Worm (Caenorhabditis elegans) whole organism, L4 larva: ENCODE data around the gene mrps-5.

Source experiments
- Y105C5A.15 ChIP-seq: fragments of 200-800 bp; sonication (Bioruptor generic); IDR thresholded peaks from 2 replicates; pipeline ENCODE4 v1.3.6; 2022; ENCODE audit warnings: missing genetic modification characterization, missing compliant biosample characterization
- ama-1 ChIP-seq: fragments of 150-350 bp; optimal IDR thresholded peaks from 2 replicates; lab custom pipeline; 2014; ENCODE audit warnings: inconsistent platforms, mixed read lengths
- egl-27 ChIP-seq: sonication (generic microtip); optimal IDR thresholded peaks from 3 replicates; lab custom pipeline; 2017; ENCODE audit warnings: missing biosample characterization, missing genetic modification reagents, missing genetic modification characterization
- lin-1 ChIP-seq: fragments of 200-800 bp; sonication (Bioruptor generic); IDR thresholded peaks from 2 replicates; pipeline ENCODE4 v1.3.6; 2022; ENCODE audit warnings: missing genetic modification reagents, missing genetic modification characterization, missing compliant biosample characterization
- lin-39 ChIP-seq: fragments of 150-350 bp; optimal IDR thresholded peaks from 2 replicates; lab custom pipeline; 2014; ENCODE audit warnings: missing biosample characterization, missing genetic modification reagents, missing genetic modification characterization
- lsy-2 ChIP-seq, 2 experiments: fragments of 150-350 bp in 1 of 2; sonication (generic microtip) in 1 of 2; optimal IDR thresholded peaks; 2 replicates each; lab custom pipeline; 2014 to 2017; ENCODE audit warnings: missing biosample characterization in 2 of 2, missing genetic modification characterization in 2 of 2
- madf-9 ChIP-seq: fragments of 200-800 bp; sonication (Bioruptor generic); conservative IDR thresholded peaks from 2 replicates; pipeline ENCODE4 v1.3.6; 2022; ENCODE audit warnings: missing genetic modification reagents, missing genetic modification characterization, missing compliant biosample characterization
- nhr-25 ChIP-seq: sonication (generic microtip); optimal IDR thresholded peaks from 2 replicates; lab custom pipeline; 2017; ENCODE audit warnings: missing genetic modification characterization, mild to moderate bottlenecking, missing compliant biosample characterization, antibody characterized with exemption, moderate library complexity, borderline replicate concordance; ENCODE audit not compliant: insufficient read depth
- nhr-77 ChIP-seq: fragments of 150-350 bp; optimal IDR thresholded peaks from 2 replicates; lab custom pipeline; 2014; ENCODE audit warnings: missing biosample characterization, missing genetic modification characterization
- spr-1 ChIP-seq: sonication (generic microtip); optimal IDR thresholded peaks from 2 replicates; lab custom pipeline; 2016; ENCODE audit warnings: mild to moderate bottlenecking, missing genetic modification characterization, missing compliant biosample characterization
- unc-39 ChIP-seq: sonication (generic microtip); optimal IDR thresholded peaks from 2 replicates; lab custom pipeline; 2017; ENCODE audit warnings: missing biosample characterization, missing genetic modification characterization
- vab-7 ChIP-seq: fragments of 200-800 bp; sonication (Bioruptor generic); IDR thresholded peaks from 2 replicates; pipeline ENCODE4 v1.3.6; 2022; ENCODE audit warnings: missing genetic modification reagents, missing genetic modification characterization, missing compliant biosample characterization

DNA sequence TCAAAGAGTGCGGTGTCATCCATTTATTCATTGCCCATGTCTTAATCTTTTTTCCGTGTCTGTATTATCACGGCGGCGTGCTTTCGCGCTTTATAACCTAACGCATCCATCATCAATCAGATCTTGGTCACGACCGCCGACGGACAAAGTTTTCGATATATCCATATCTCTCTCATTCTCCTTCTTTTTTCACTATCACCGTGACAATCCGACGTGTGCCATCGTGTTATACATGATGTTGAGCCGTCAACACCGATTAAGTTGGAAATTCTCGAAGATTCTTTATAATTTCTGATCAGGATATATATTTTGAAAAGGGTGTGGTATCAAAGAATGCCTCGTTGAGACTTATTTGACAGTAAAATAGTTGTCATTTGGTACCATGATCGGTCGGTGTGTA, 6.4 kb upstream of the mrps-5 start:
- no peak for TF ChIP-seq vab-7 (GFP tag; lab: Robert Waterston, UW)
- no peak for TF ChIP-seq ama-1 (lab: Kevin White, UChicago)
- TF ChIP-seq lin-39 (tag; lab: Kevin White, UChicago): no peak
- no peak for TF ChIP-seq madf-9 (GFP tag; lab: Robert Waterston, UW)
- TF ChIP-seq nhr-77 (tag; lab: Kevin White, UChicago): no peak
- TF ChIP-seq lin-1: no peak
- TF ChIP-seq unc-39 (tag; lab: Kevin White, UChicago): no peak
- no peak for TF ChIP-seq nhr-25
- no peak for TF ChIP-seq spr-1 (tag; lab: Kevin White, UChicago)
- no peak for TF ChIP-seq lsy-2 (tag; optimal IDR thresholded peaks at IDR 0.05; lab: Kevin White, UChicago)
- TF ChIP-seq Y105C5A.15 (GFP tag; lab: Robert Waterston, UW): no peak
- TF ChIP-seq egl-27: no peak
